Fruit fly (Drosophila melanogaster): ENCODE results near the gene Dnaaf5.

Gene Dnaaf5

DNA sequence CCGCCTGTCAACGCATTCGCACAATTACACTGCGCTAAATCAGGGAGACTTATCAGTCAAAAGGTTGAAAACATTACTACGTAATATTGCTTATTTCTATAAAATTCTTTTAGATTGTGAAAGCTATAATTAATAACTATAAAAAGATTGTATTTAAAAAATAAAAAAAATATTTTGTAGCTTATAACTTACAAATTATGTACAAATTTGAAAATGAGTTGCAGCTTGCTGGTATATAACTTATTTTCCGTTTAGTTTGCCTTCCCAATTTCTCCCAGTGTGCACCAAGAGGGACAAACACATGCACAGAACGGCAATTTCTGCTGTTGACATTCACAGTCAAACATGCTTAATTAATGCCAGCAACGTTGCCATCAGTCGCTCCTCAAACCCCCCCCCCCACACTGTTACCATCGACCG, 7.8 kb downstream of the Dnaaf5 start (continued):
- peak in 1 of 2 experiments; percentile 21 for TF ChIP-seq Eip74EF (GFP tag; optimal IDR thresholded peaks at IDR 0.05)
- TF ChIP-seq E2f2 (GFP tag; IDR thresholded peaks at IDR 0.05) = no peak; the same call in 1 of the 2 replicates
- peak; percentile 56 for TF ChIP-seq CG10543 (GFP tag; optimal IDR thresholded peaks at IDR 0.05)
- peak; percentile 16 for TF ChIP-seq CG7987 (GFP tag; optimal IDR thresholded peaks at IDR 0.05)
- TF ChIP-seq pb (GFP tag; optimal IDR thresholded peaks at IDR 0.05) = no peak
- TF ChIP-seq lbe (GFP tag; optimal IDR thresholded peaks at IDR 0.05) = peak; percentile 76
- TF ChIP-seq Hey (tag; optimal IDR thresholded peaks at IDR 0.05) = no peak
- peak; percentile 85 for TF ChIP-seq phol (tag; optimal IDR thresholded peaks at IDR 0.05)
- TF ChIP-seq ara (GFP tag; IDR thresholded peaks at IDR 0.05) = 0 out of 2 replicates have a peak, but pooled peaks have one; percentile 35
- TF ChIP-seq Dref (GFP tag; IDR thresholded peaks at IDR 0.05) = no peak
- TF ChIP-seq B-H1 (GFP tag; IDR thresholded peaks at IDR 0.05) = peak; percentile 62; the same call in 2 of the 3 replicates
- TF ChIP-seq ro (GFP tag; IDR thresholded peaks at IDR 0.05) = no peak; the same call in 1 of the 2 replicates
- no peak for TF ChIP-seq repo (GFP tag; optimal IDR thresholded peaks at IDR 0.05)
- TF ChIP-seq Fer3 (tag; optimal IDR thresholded peaks at IDR 0.05) = peak; percentile 70
- no peak for TF ChIP-seq chinmo (GFP tag; IDR thresholded peaks at IDR 0.05; ENCODE audit: partially characterized antibody)
- peak; percentile 87 for TF ChIP-seq nom (GFP tag; optimal IDR thresholded peaks at IDR 0.05)
- no peak for TF ChIP-seq hth (optimal IDR thresholded peaks at IDR 0.05)
- TF ChIP-seq CG11398 (GFP tag; optimal IDR thresholded peaks at IDR 0.05) = no peak
- TF ChIP-seq CG7556 (GFP tag; optimal IDR thresholded peaks at IDR 0.05) = peak; percentile 83
- TF ChIP-seq gce (GFP tag; IDR thresholded peaks at IDR 0.05) = no peak
- TF ChIP-seq jumu (GFP tag; optimal IDR thresholded peaks at IDR 0.05) = no peak
- no peak for TF ChIP-seq Hand (GFP tag; optimal IDR thresholded peaks at IDR 0.05)
- no peak for TF ChIP-seq CG1603 (tag; optimal IDR thresholded peaks at IDR 0.05)
- TF ChIP-seq Bdp1 (GFP tag; optimal IDR thresholded peaks at IDR 0.05) = no peak
- TF ChIP-seq H2.0 (GFP tag; IDR thresholded peaks at IDR 0.05) = 0 out of 2 replicates have a peak, but pooled peaks have one; percentile 7
- TF ChIP-seq her (GFP tag; optimal IDR thresholded peaks at IDR 0.05) = no peak
- TF ChIP-seq CG4854 (GFP tag; optimal IDR thresholded peaks at IDR 0.05) = peak; percentile 4
- TF ChIP-seq yki (optimal IDR thresholded peaks at IDR 0.05) = no peak
- TF ChIP-seq CG10147 (GFP tag; optimal IDR thresholded peaks at IDR 0.05) = peak; percentile 86
- TF ChIP-seq danr (GFP tag; IDR thresholded peaks at IDR 0.05) = peak; percentile 68; the same call in 1 of the 2 replicates
- peak; percentile 19 for TF ChIP-seq CG12155 (GFP tag; optimal IDR thresholded peaks at IDR 0.05)
- TF ChIP-seq CG12071 (GFP tag; optimal IDR thresholded peaks at IDR 0.05) = peak; percentile 39
- TF ChIP-seq CG15601 (tag; optimal IDR thresholded peaks at IDR 0.05) = peak; percentile 46
- peak; percentile 58 to 60 for TF ChIP-seq bsh (GFP tag; optimal IDR thresholded peaks at IDR 0.05)
- TF ChIP-seq HmgZ (tag; optimal IDR thresholded peaks at IDR 0.05) = peak; percentile 14
- no peak for TF ChIP-seq bbx (GFP tag; IDR thresholded peaks at IDR 0.05; ENCODE audit: partially characterized antibody)
- no peak for TF ChIP-seq dati (GFP tag; IDR thresholded peaks at IDR 0.05)
- TF ChIP-seq odd (GFP tag; optimal IDR thresholded peaks at IDR 0.05) = peak; percentile 63
- no peak for TF ChIP-seq hb (GFP tag; IDR thresholded peaks at IDR 0.05; ENCODE audit: partially characterized antibody)
- no peak for TF ChIP-seq CG2129 (GFP tag; IDR thresholded peaks at IDR 0.05; ENCODE audit: partially characterized antibody)
- no peak for TF ChIP-seq gro (GFP tag; optimal IDR thresholded peaks at IDR 0.05)
- no peak for TF ChIP-seq gcm2 (GFP tag; optimal IDR thresholded peaks at IDR 0.05)
- no peak for TF ChIP-seq NC2β (GFP tag; optimal IDR thresholded peaks at IDR 0.05)
- TF ChIP-seq fd102C (GFP tag; optimal IDR thresholded peaks at IDR 0.05) = no peak
- TF ChIP-seq CG15479 (GFP tag; optimal IDR thresholded peaks at IDR 0.05) = no peak
- TF ChIP-seq Taf1 (GFP tag; IDR thresholded peaks at IDR 0.05) = peak; percentile 68
- TF ChIP-seq tna (GFP tag; IDR thresholded peaks at IDR 0.05; ENCODE audit: partially characterized antibody) = no peak
- peak; percentile 49 for TF ChIP-seq CG18476 (GFP tag; optimal IDR thresholded peaks at IDR 0.05)
- no peak for TF ChIP-seq CG11456 (GFP tag; IDR thresholded peaks at IDR 0.05)
- no peak for TF ChIP-seq TFAM (GFP tag; optimal IDR thresholded peaks at IDR 0.05)
- no peak for TF ChIP-seq Lpt (GFP tag; optimal IDR thresholded peaks at IDR 0.05)
